Worm (Caenorhabditis elegans) whole organism, mixed stage, embryonic: ENCODE data around the gene sup-35.

Source experiments
- bed-3 ChIP-seq: fragments of 200-800 bp; sonication (Bioruptor generic); optimal IDR thresholded peaks from 3 replicates; lab custom pipeline; 2018; ENCODE audit warnings: mild to moderate bottlenecking, missing genetic modification characterization, moderate library complexity, missing compliant biosample characterization
- ces-1 ChIP-seq: fragments of 150-350 bp; optimal IDR thresholded peaks from 2 replicates; lab custom pipeline; 2014; ENCODE audit warnings: missing biosample characterization, missing genetic modification reagents, missing genetic modification characterization
- drap-1 ChIP-seq: fragments of 200-800 bp; sonication (Bioruptor generic); optimal IDR thresholded peaks from 3 replicates; lab custom pipeline; 2018; ENCODE audit warnings: mild to moderate bottlenecking, missing genetic modification characterization, missing compliant biosample characterization
- ham-2 ChIP-seq: fragments of 200-800 bp; sonication (Bioruptor generic); optimal IDR thresholded peaks from 2 replicates; lab custom pipeline; 2018; ENCODE audit warnings: mild to moderate bottlenecking, missing genetic modification characterization, missing compliant biosample characterization
- lin-13 ChIP-seq: fragments of 150-350 bp; optimal IDR thresholded peaks from 2 replicates; lab custom pipeline; 2014; ENCODE audit warnings: missing biosample characterization, missing genetic modification characterization
- nhr-237 ChIP-seq: fragments of 150-350 bp; optimal IDR thresholded peaks from 2 replicates; lab custom pipeline; 2014; ENCODE audit warnings: missing biosample characterization, missing genetic modification characterization
- nhr-76 ChIP-seq: sonication (generic microtip); optimal IDR thresholded peaks from 2 replicates; lab custom pipeline; 2017; ENCODE audit warnings: missing biosample characterization, missing genetic modification characterization
- pha-4 ChIP-seq: fragments of 150-350 bp; optimal IDR thresholded peaks from 2 replicates; lab custom pipeline; 2018; ENCODE audit warnings: missing biosample characterization, missing genetic modification reagents, missing genetic modification characterization
- snpc-4 ChIP-seq: fragments of 150-350 bp; optimal IDR thresholded peaks from 2 replicates; lab custom pipeline; 2014; ENCODE audit warnings: missing biosample characterization, missing genetic modification characterization
- unc-62 ChIP-seq: fragments of 150-350 bp; optimal IDR thresholded peaks from 2 replicates; lab custom pipeline; 2014; ENCODE audit warnings: missing biosample characterization, missing genetic modification reagents, missing genetic modification characterization

- TF ChIP-seq nhr-237 (tag; lab: Kevin White, UChicago): no peak
- no peak for TF ChIP-seq nhr-76 (tag; lab: Kevin White, UChicago)
- TF ChIP-seq snpc-4 (tag; lab: Kevin White, UChicago): no peak
- TF ChIP-seq lin-13: no peak
- no peak for TF ChIP-seq ham-2 (GFP tag; lab: Kevin White, UChicago)
- TF ChIP-seq pha-4 (tag; lab: Kevin White, UChicago): no peak
- TF ChIP-seq unc-62 (GFP tag; lab: Kevin White, UChicago): no peak
- no peak for TF ChIP-seq ces-1
- TF ChIP-seq drap-1 (GFP tag; lab: Kevin White, UChicago): no peak
- TF ChIP-seq bed-3: no peak
Measured at ce11 chrIII:11138922-11139321, 19.9 kb upstream of the sup-35 start, which contains the start of gene fbxa-128.
